Worm (Caenorhabditis elegans): ENCODE results near the gene F02A9.1.

The F02A9.1 gene

ce11 chrIII:9053263-9053662 lies 24.3 kb downstream of the F02A9.1 start:
- TF ChIP-seq unc-39 (tag; optimal IDR thresholded peaks at IDR 0.05) (no peak), ama-1 (optimal IDR thresholded peaks at IDR 0.05) (peak; percentile 83)

- no peak for TF ChIP-seq egl-27 (tag; optimal IDR thresholded peaks at IDR 0.05)
- TF ChIP-seq lin-39 (tag; optimal IDR thresholded peaks at IDR 0.05): peak; percentile 60
- TF ChIP-seq skn-1 (tag; optimal IDR thresholded peaks at IDR 0.05): no peak
- TF ChIP-seq lin-15B (tag; optimal IDR thresholded peaks at IDR 0.05): peak; percentile 26
- peak; percentile 94 for TF ChIP-seq ama-1 (optimal IDR thresholded peaks at IDR 0.05)
- TF ChIP-seq pha-4 (tag; optimal IDR thresholded peaks at IDR 0.05): peak; percentile 12
- peak; percentile 79 for TF ChIP-seq hmg-11 (tag; optimal IDR thresholded peaks at IDR 0.05)
- TF ChIP-seq snpc-4 (tag; optimal IDR thresholded peaks at IDR 0.05): no peak
- peak; percentile 59 for TF ChIP-seq nhr-25 (tag; optimal IDR thresholded peaks at IDR 0.05)
- peak; percentile 54 for TF ChIP-seq nfya-1 (tag; optimal IDR thresholded peaks at IDR 0.05; ENCODE audit: insufficient read depth)
- no peak for TF ChIP-seq R02D3.7 (tag; optimal IDR thresholded peaks at IDR 0.05)
- TF ChIP-seq mml-1 (tag; optimal IDR thresholded peaks at IDR 0.05): no peak
- no peak for TF ChIP-seq nhr-67 (tag; optimal IDR thresholded peaks at IDR 0.05)
- TF ChIP-seq nhr-28 (tag; optimal IDR thresholded peaks at IDR 0.05): no peak
- no peak for TF ChIP-seq nhr-237 (tag; optimal IDR thresholded peaks at IDR 0.05)
- TF ChIP-seq elt-2 (tag; optimal IDR thresholded peaks at IDR 0.05): peak; percentile 22
- peak; percentile 18 for TF ChIP-seq ztf-4 (tag; optimal IDR thresholded peaks at IDR 0.05)
- peak; percentile 12 for TF ChIP-seq lsy-12 (tag; optimal IDR thresholded peaks at IDR 0.05)
- no peak for TF ChIP-seq ceh-16 (tag; optimal IDR thresholded peaks at IDR 0.05)
- TF ChIP-seq nhr-43 (tag; optimal IDR thresholded peaks at IDR 0.05; ENCODE audit: poor library complexity, severe bottlenecking): peak; percentile 3
- TF ChIP-seq jun-1 (tag; optimal IDR thresholded peaks at IDR 0.05): peak; percentile 66
Measured at ce11 chrIII:9052371-9052978, 25.1 kb downstream of the F02A9.1 start.

- peak; percentile 72 for TF ChIP-seq ama-1 (optimal IDR thresholded peaks at IDR 0.05)
- no peak for TF ChIP-seq nhr-67 (tag; optimal IDR thresholded peaks at IDR 0.05)
- no peak for TF ChIP-seq ceh-16 (tag; optimal IDR thresholded peaks at IDR 0.05)
Measured at ce11 chrIII:9051714-9052113, 25.9 kb downstream of the F02A9.1 start.

ce11 chrIII:9051119-9051597 lies 26.4 kb downstream of the F02A9.1 start:
- peak; percentile 60 for TF ChIP-seq snpc-4 (tag; optimal IDR thresholded peaks at IDR 0.05)
- TF ChIP-seq ztf-4 (tag; optimal IDR thresholded peaks at IDR 0.05): peak; percentile 89
- TF ChIP-seq nhr-43 (tag; optimal IDR thresholded peaks at IDR 0.05; ENCODE audit: poor library complexity, severe bottlenecking): peak; percentile 58
- TF ChIP-seq tbx-2 (tag; optimal IDR thresholded peaks at IDR 0.05): peak; percentile 81
- TF ChIP-seq ceh-28 (tag; optimal IDR thresholded peaks at IDR 0.05): peak; percentile 55
- TF ChIP-seq elt-1 (tag; optimal IDR thresholded peaks at IDR 0.05): peak; percentile 3
- TF ChIP-seq skn-1 (tag; optimal IDR thresholded peaks at IDR 0.05): peak; percentile 68
- peak; percentile 56 for TF ChIP-seq fos-1 (tag; optimal IDR thresholded peaks at IDR 0.05)
- TF ChIP-seq mdl-1 (tag; optimal IDR thresholded peaks at IDR 0.05): no peak
- no peak for TF ChIP-seq nhr-11 (tag; optimal IDR thresholded peaks at IDR 0.05)
- TF ChIP-seq jun-1 (tag; optimal IDR thresholded peaks at IDR 0.05): peak; percentile 79
- TF ChIP-seq ceh-9 (tag; optimal IDR thresholded peaks at IDR 0.05): no peak
- TF ChIP-seq nhr-28 (tag; optimal IDR thresholded peaks at IDR 0.05): no peak
- no peak for TF ChIP-seq R02D3.7 (tag; optimal IDR thresholded peaks at IDR 0.05)
- TF ChIP-seq elt-2 (tag; optimal IDR thresholded peaks at IDR 0.05): peak; percentile 66
- TF ChIP-seq nhr-12 (tag; optimal IDR thresholded peaks at IDR 0.05): no peak
- peak; percentile 93 for TF ChIP-seq pha-4 (tag; optimal IDR thresholded peaks at IDR 0.05)
- no peak for TF ChIP-seq daf-12 (tag; optimal IDR thresholded peaks at IDR 0.05)
- peak in 2 of 3 experiments; percentile 53 to 66 for TF ChIP-seq elt-3 (tag; optimal IDR thresholded peaks at IDR 0.05)
- TF ChIP-seq nhr-237 (tag; optimal IDR thresholded peaks at IDR 0.05): no peak
- TF ChIP-seq unc-39 (tag; optimal IDR thresholded peaks at IDR 0.05): no peak
- TF ChIP-seq ceh-16 (tag; optimal IDR thresholded peaks at IDR 0.05): no peak
- TF ChIP-seq ztf-11 (tag; optimal IDR thresholded peaks at IDR 0.05): no peak
- peak; percentile 22 for TF ChIP-seq lin-15B (tag; optimal IDR thresholded peaks at IDR 0.05)
- TF ChIP-seq nhr-77 (tag; optimal IDR thresholded peaks at IDR 0.05): no peak
- no peak for TF ChIP-seq nhr-76 (tag; optimal IDR thresholded peaks at IDR 0.05)
- peak; percentile 70 for TF ChIP-seq lsy-12 (tag; optimal IDR thresholded peaks at IDR 0.05)
- TF ChIP-seq egl-27 (tag; optimal IDR thresholded peaks at IDR 0.05): no peak
- TF ChIP-seq eor-1 (tag; optimal IDR thresholded peaks at IDR 0.05): peak in 1 of 2 experiments; percentile 53
- peak; percentile 81 for TF ChIP-seq nfya-1 (tag; optimal IDR thresholded peaks at IDR 0.05; ENCODE audit: insufficient read depth)
- no peak for TF ChIP-seq ZK546.5 (tag; optimal IDR thresholded peaks at IDR 0.05)
- TF ChIP-seq pqm-1 (tag; optimal IDR thresholded peaks at IDR 0.05): no peak
- TF ChIP-seq nhr-23 (tag; optimal IDR thresholded peaks at IDR 0.05): peak; percentile 84
- TF ChIP-seq unc-62 (GFP tag; optimal IDR thresholded peaks at IDR 0.05): no peak
- no peak for TF ChIP-seq aly-2 (tag; optimal IDR thresholded peaks at IDR 0.05)
- TF ChIP-seq zag-1 (tag; optimal IDR thresholded peaks at IDR 0.05): no peak
- peak; percentile 98 for TF ChIP-seq nhr-25 (tag; optimal IDR thresholded peaks at IDR 0.05)
- no peak for TF ChIP-seq hmg-11 (tag; optimal IDR thresholded peaks at IDR 0.05)
- TF ChIP-seq mml-1 (tag; optimal IDR thresholded peaks at IDR 0.05): no peak
- TF ChIP-seq fkh-10 (GFP tag; optimal IDR thresholded peaks at IDR 0.05): peak; percentile 5
- TF ChIP-seq nhr-67 (tag; optimal IDR thresholded peaks at IDR 0.05): no peak
- peak; percentile 99 for TF ChIP-seq ama-1 (optimal IDR thresholded peaks at IDR 0.05)
- no peak for TF ChIP-seq lin-39 (tag; optimal IDR thresholded peaks at IDR 0.05)
